Fruit fly (Drosophila melanogaster): ENCODE measurements around the gene sov.

Gene sov

dm6 chrX:6794826-6795225 is 38.7 kb downstream of the sov start:
- peak; percentile 46 for TF ChIP-seq HLH106 (tag; optimal IDR thresholded peaks at IDR 0.05)
- peak in 1 of 2 experiments; percentile 27 for TF ChIP-seq foxo (GFP tag; optimal IDR thresholded peaks at IDR 0.05)
- TF ChIP-seq brk (GFP tag; optimal IDR thresholded peaks at IDR 0.05): no peak
- no peak for TF ChIP-seq Mio (GFP tag; optimal IDR thresholded peaks at IDR 0.05)
- TF ChIP-seq dmrt93B (GFP tag; optimal IDR thresholded peaks at IDR 0.05): peak; percentile 13

- no peak for TF ChIP-seq dmrt93B (GFP tag; optimal IDR thresholded peaks at IDR 0.05)
Observed at dm6 chrX:6795987-6796691, 40.0 kb downstream of the sov start.

dm6 chrX:6796972-6797371 is 40.9 kb downstream of the sov start:
- TF ChIP-seq fru (GFP tag; optimal IDR thresholded peaks at IDR 0.05): no peak
- no peak for TF ChIP-seq CG32264 (GFP tag; optimal IDR thresholded peaks at IDR 0.05)
- TF ChIP-seq Rel (GFP tag; optimal IDR thresholded peaks at IDR 0.05): no peak
- TF ChIP-seq Rel (tag; optimal IDR thresholded peaks at IDR 0.05): no peak
- TF ChIP-seq woc (GFP tag; optimal IDR thresholded peaks at IDR 0.05): no peak
- TF ChIP-seq dsf (GFP tag; optimal IDR thresholded peaks at IDR 0.05; ENCODE audit: borderline replicate concordance): no peak
- TF ChIP-seq Hr78 (GFP tag; optimal IDR thresholded peaks at IDR 0.05): no peak
- TF ChIP-seq sv (GFP tag; optimal IDR thresholded peaks at IDR 0.05): no peak
- TF ChIP-seq Abd-B (GFP tag; optimal IDR thresholded peaks at IDR 0.05): no peak
- no peak for TF ChIP-seq Dfd (GFP tag; optimal IDR thresholded peaks at IDR 0.05)
- no peak for TF ChIP-seq Myc (optimal IDR thresholded peaks at IDR 0.05)
- no peak for TF ChIP-seq ey (GFP tag; optimal IDR thresholded peaks at IDR 0.05)
- no peak for TF ChIP-seq brk (GFP tag; optimal IDR thresholded peaks at IDR 0.05)
- no peak for TF ChIP-seq jim (GFP tag; optimal IDR thresholded peaks at IDR 0.05)
- TF ChIP-seq HLH106 (tag; optimal IDR thresholded peaks at IDR 0.05): no peak
- TF ChIP-seq lola (GFP tag; optimal IDR thresholded peaks at IDR 0.05): no peak
- TF ChIP-seq tai (GFP tag; optimal IDR thresholded peaks at IDR 0.05): no peak
- TF ChIP-seq Dif (GFP tag; optimal IDR thresholded peaks at IDR 0.05; ENCODE audit: partially characterized antibody): no peak
- TF ChIP-seq dl (GFP tag; optimal IDR thresholded peaks at IDR 0.05; ENCODE audit: insufficient read depth in 1 of 2, partially characterized antibody in 2 of 2): no peak

DNA sequence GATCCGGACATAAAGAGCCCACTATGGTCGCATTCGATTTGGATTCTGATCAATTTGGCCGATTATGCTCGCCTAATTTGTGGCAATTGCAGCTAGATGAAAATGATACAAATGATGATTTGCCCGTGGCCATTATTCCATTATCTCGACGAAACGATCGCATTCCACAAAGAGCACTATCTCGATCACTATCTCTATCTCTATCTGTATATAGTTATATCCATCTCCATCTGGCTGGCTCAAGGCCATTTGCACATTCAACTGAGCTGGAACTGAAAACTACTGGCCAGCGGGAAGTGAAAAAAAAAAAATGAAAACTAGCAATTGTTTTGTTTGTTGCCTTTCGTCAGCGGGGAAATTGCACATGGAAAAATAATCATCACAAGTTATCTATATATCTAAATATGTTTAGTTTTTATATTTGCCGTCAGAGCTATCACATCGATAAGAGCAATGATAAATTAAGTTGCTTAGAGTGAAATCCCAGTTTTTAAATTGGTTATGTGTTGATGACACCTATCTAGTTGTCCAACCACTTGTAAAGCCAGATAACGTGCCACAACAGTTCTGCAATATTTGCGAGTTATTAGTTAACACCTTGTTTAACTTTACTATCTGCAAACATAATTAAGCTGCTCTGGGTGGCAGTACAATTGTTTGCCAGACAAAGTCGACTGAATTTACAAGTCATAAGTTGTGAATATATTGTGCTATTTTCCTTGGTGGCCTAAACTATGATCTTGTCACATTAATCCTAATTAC is 43.3 kb downstream of the sov start:
- TF ChIP-seq Vsx2 (GFP tag; optimal IDR thresholded peaks at IDR 0.05; ENCODE audit: partially characterized antibody) (no peak), Hr83 (GFP tag; optimal IDR thresholded peaks at IDR 0.05; ENCODE audit: poor library complexity, severe bottlenecking) (no peak), brk (GFP tag; optimal IDR thresholded peaks at IDR 0.05) (no peak), Abd-B (GFP tag; optimal IDR thresholded peaks at IDR 0.05) (no peak), lola (GFP tag; optimal IDR thresholded peaks at IDR 0.05) (no peak), usp (GFP tag; optimal IDR thresholded peaks at IDR 0.05) (no peak), CG32264 (GFP tag; optimal IDR thresholded peaks at IDR 0.05) (no peak), Myc (optimal IDR thresholded peaks at IDR 0.05) (no peak), fru (GFP tag; optimal IDR thresholded peaks at IDR 0.05) (no peak), jim (GFP tag; optimal IDR thresholded peaks at IDR 0.05) (no peak), Rel (GFP tag; optimal IDR thresholded peaks at IDR 0.05) (no peak), Rel (tag; optimal IDR thresholded peaks at IDR 0.05) (no peak), pan (optimal IDR thresholded peaks at IDR 0.05) (no peak), HLH106 (tag; optimal IDR thresholded peaks at IDR 0.05) (no peak), dsf (GFP tag; optimal IDR thresholded peaks at IDR 0.05; ENCODE audit: borderline replicate concordance) (no peak), rgr (GFP tag; optimal IDR thresholded peaks at IDR 0.05) (no peak), Mio (GFP tag; optimal IDR thresholded peaks at IDR 0.05) (no peak), psq (GFP tag; optimal IDR thresholded peaks at IDR 0.05) (no peak), foxo (GFP tag; optimal IDR thresholded peaks at IDR 0.05) (no peak), tai (GFP tag; optimal IDR thresholded peaks at IDR 0.05) (no peak), Hr78 (GFP tag; optimal IDR thresholded peaks at IDR 0.05) (no peak)

- TF ChIP-seq rgr (GFP tag; optimal IDR thresholded peaks at IDR 0.05) (peak; percentile 41), CrebA (GFP tag; optimal IDR thresholded peaks at IDR 0.05; ENCODE audit: borderline replicate concordance) (no peak), pan (optimal IDR thresholded peaks at IDR 0.05) (no peak), dmrt93B (GFP tag; optimal IDR thresholded peaks at IDR 0.05) (peak; percentile 21), N (GFP tag; optimal IDR thresholded peaks at IDR 0.05) (no peak), Dif (GFP tag; optimal IDR thresholded peaks at IDR 0.05; ENCODE audit: partially characterized antibody) (peak; percentile 20), foxo (GFP tag; optimal IDR thresholded peaks at IDR 0.05) (peak in 1 of 2 experiments; percentile 55), jim (GFP tag; optimal IDR thresholded peaks at IDR 0.05) (no peak), sv (GFP tag; optimal IDR thresholded peaks at IDR 0.05) (peak; percentile 33), br (GFP tag; optimal IDR thresholded peaks at IDR 0.05) (peak; percentile 17), brk (GFP tag; optimal IDR thresholded peaks at IDR 0.05) (no peak), Hnf4 (GFP tag; optimal IDR thresholded peaks at IDR 0.05) (peak; percentile 16), ey (GFP tag; optimal IDR thresholded peaks at IDR 0.05) (peak; percentile 27), Hr83 (GFP tag; optimal IDR thresholded peaks at IDR 0.05; ENCODE audit: poor library complexity, severe bottlenecking) (no peak), fru (GFP tag; optimal IDR thresholded peaks at IDR 0.05) (peak; percentile 50), Rel (GFP tag; optimal IDR thresholded peaks at IDR 0.05) (no peak), Rel (tag; optimal IDR thresholded peaks at IDR 0.05) (no peak), Hr78 (GFP tag; optimal IDR thresholded peaks at IDR 0.05) (no peak), GATAd (GFP tag; optimal IDR thresholded peaks at IDR 0.05) (no peak), Vsx2 (GFP tag; optimal IDR thresholded peaks at IDR 0.05; ENCODE audit: partially characterized antibody) (no peak), HLH106 (tag; optimal IDR thresholded peaks at IDR 0.05) (peak; percentile 25), OdsH (GFP tag; optimal IDR thresholded peaks at IDR 0.05) (peak; percentile 14), Myc (optimal IDR thresholded peaks at IDR 0.05) (peak; percentile 80), dsf (GFP tag; optimal IDR thresholded peaks at IDR 0.05; ENCODE audit: borderline replicate concordance) (no peak), h (GFP tag; optimal IDR thresholded peaks at IDR 0.05) (peak; percentile 54)
Observed at dm6 chrX:6800726-6801296, 44.7 kb downstream of the sov start.

Data from whole organism, wandering third instar larva.